Worm (Caenorhabditis elegans): ENCODE measurements around the gene F44B9.8.

The F44B9.8 gene

DNA sequence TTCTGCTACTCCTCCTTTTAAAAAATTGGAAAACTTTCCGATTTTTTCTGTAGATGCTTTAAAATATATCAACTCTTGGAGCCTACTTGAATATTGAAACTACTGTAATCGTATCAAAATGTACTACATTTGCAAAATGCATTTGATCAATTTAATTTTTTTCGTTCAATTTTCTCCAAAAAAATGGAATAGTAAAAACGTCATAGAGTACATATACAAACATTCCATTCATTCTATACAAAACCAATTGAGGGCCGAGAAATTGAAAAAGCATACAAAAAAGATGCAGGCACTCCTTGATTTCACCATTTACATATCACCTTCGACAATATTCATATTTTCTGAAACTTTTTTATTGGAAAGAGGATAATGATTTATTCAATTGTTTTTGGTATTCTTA is 25.4 kb downstream of the F44B9.8 start, which contains the start of gene C06G4.6:
Gene C06G4.6, plus strand, starts transcription at position 301 of the 400 bp plus-strand sequence.
- TF ChIP-seq fkh-2 (tag; optimal IDR thresholded peaks at IDR 0.05): no peak
- TF ChIP-seq nhr-77 (tag; optimal IDR thresholded peaks at IDR 0.05): no peak
- TF ChIP-seq nhr-28 (tag; optimal IDR thresholded peaks at IDR 0.05): no peak
- TF ChIP-seq mml-1 (tag; optimal IDR thresholded peaks at IDR 0.05): no peak
- TF ChIP-seq egl-27 (tag; optimal IDR thresholded peaks at IDR 0.05): no peak
- no peak for TF ChIP-seq snpc-4 (tag; optimal IDR thresholded peaks at IDR 0.05)
- no peak for TF ChIP-seq ZK546.5 (tag; optimal IDR thresholded peaks at IDR 0.05)
- TF ChIP-seq zag-1 (tag; optimal IDR thresholded peaks at IDR 0.05): no peak
- TF ChIP-seq egl-5 (tag; optimal IDR thresholded peaks at IDR 0.05): no peak
- no peak for TF ChIP-seq lsy-12 (tag; optimal IDR thresholded peaks at IDR 0.05)
- no peak for TF ChIP-seq lin-39 (tag; optimal IDR thresholded peaks at IDR 0.05)
- no peak for TF ChIP-seq ama-1 (optimal IDR thresholded peaks at IDR 0.05)
- TF ChIP-seq lin-15B (tag; optimal IDR thresholded peaks at IDR 0.05): no peak

DNA sequence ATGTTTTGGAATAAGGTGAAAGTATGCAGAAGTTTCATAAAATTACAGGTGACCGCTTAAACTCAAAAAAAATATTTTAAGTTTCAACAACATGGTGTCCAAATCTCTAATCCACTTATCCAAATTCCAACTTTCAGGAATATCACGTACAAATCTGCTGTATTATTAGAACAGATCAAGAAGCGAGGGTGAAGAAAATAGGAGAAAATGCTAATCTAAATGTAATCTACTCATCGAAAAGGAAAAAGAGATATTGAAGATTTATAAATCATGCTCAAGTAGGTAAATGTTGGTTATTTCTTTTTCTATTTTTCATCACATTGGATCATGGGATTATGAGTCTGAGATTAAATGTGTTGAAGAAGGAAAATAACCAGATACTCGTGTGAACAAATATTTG is 27.9 kb downstream of the F44B9.8 start:
- no peak for TF ChIP-seq nhr-43 (tag; optimal IDR thresholded peaks at IDR 0.05; ENCODE audit: poor library complexity, severe bottlenecking)
- TF ChIP-seq skn-1 (tag; optimal IDR thresholded peaks at IDR 0.05): no peak
- no peak for TF ChIP-seq ama-1 (optimal IDR thresholded peaks at IDR 0.05)
- TF ChIP-seq jun-1 (tag; optimal IDR thresholded peaks at IDR 0.05): no peak
- TF ChIP-seq zag-1 (tag; optimal IDR thresholded peaks at IDR 0.05): no peak
- no peak for TF ChIP-seq pha-4 (tag; optimal IDR thresholded peaks at IDR 0.05)
- no peak for TF ChIP-seq lin-39 (tag; optimal IDR thresholded peaks at IDR 0.05)
- no peak for TF ChIP-seq nhr-67 (tag; optimal IDR thresholded peaks at IDR 0.05)
- no peak for TF ChIP-seq nhr-76 (tag; optimal IDR thresholded peaks at IDR 0.05)
- TF ChIP-seq lin-15B (tag; optimal IDR thresholded peaks at IDR 0.05): no peak
- no peak for TF ChIP-seq nhr-12 (tag; optimal IDR thresholded peaks at IDR 0.05)
- TF ChIP-seq pqm-1 (tag; optimal IDR thresholded peaks at IDR 0.05): no peak
- no peak for TF ChIP-seq snpc-4 (tag; optimal IDR thresholded peaks at IDR 0.05)
- no peak for TF ChIP-seq tbx-2 (tag; optimal IDR thresholded peaks at IDR 0.05)
- no peak for TF ChIP-seq nhr-237 (tag; optimal IDR thresholded peaks at IDR 0.05)
- no peak for TF ChIP-seq elt-2 (tag; optimal IDR thresholded peaks at IDR 0.05)

DNA sequence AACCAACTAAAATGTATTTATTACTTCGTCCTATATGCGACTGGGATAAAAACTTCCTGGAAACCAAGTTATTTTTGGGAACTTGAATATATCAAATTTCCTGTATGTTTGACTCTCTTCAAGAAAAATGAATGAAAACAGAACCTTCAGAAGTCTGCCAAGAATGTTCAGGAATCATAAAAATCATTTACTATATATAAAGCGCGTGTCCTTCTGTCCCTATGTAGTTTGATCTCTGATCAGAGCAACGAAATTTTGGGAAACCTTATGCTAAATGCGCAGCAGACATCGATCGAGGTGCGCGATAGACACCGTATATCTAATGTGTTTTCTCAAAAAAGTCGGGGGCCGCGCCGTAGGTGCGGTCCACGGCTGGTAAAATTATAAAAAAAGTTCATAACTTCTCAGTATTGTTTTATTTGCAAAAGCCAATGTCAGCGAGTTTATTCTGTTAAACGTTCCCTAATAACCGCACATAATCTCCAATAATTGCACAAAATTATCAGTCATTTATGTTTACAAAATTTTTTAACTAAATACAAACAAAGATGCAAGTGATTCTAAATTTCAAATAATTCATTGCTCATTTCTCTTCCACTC is 31.9 kb downstream of the F44B9.8 start:
- TF ChIP-seq nhr-12 (tag; optimal IDR thresholded peaks at IDR 0.05) (no peak), egl-5 (tag; optimal IDR thresholded peaks at IDR 0.05) (no peak), hmg-11 (tag; optimal IDR thresholded peaks at IDR 0.05) (no peak)

DNA sequence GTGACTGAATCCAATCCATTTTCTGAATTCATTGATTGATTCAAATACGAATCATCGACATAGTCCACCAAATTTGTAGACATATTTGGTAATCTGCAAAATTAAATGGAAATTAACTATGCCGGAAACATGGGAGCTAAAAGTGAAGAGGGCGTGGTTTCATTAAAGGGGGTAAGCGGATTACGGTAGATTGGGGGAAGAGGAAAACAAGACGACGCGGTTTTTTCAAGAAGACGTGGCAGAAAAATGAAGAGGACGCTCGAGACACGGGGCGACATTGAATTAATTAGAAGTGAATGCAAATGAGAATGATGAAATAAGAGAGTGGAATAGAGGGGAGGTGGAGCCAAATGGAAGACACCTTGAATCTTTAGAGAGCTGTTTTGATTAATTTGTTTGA is 33.1 kb downstream of the F44B9.8 start, which contains the start of gene npr-17:
Gene npr-17, minus strand, starts transcription at position 101 of the 400 bp plus-strand sequence.
- TF ChIP-seq mdl-1 (tag; optimal IDR thresholded peaks at IDR 0.05) (no peak), ceh-28 (tag; optimal IDR thresholded peaks at IDR 0.05) (no peak), R02D3.7 (tag; optimal IDR thresholded peaks at IDR 0.05) (no peak), pha-4 (tag; optimal IDR thresholded peaks at IDR 0.05) (no peak), nhr-23 (tag; optimal IDR thresholded peaks at IDR 0.05) (no peak), unc-39 (tag; optimal IDR thresholded peaks at IDR 0.05) (no peak), nhr-67 (tag; optimal IDR thresholded peaks at IDR 0.05) (no peak), ztf-11 (tag; optimal IDR thresholded peaks at IDR 0.05) (no peak), zag-1 (tag; optimal IDR thresholded peaks at IDR 0.05) (no peak), sea-2 (GFP tag; optimal IDR thresholded peaks at IDR 0.05) (no peak), nhr-12 (tag; optimal IDR thresholded peaks at IDR 0.05) (no peak), lin-39 (tag; optimal IDR thresholded peaks at IDR 0.05) (no peak), nfya-1 (tag; optimal IDR thresholded peaks at IDR 0.05; ENCODE audit: insufficient read depth) (no peak), elt-1 (tag; optimal IDR thresholded peaks at IDR 0.05) (no peak), lsy-12 (tag; optimal IDR thresholded peaks at IDR 0.05) (no peak), tbx-2 (tag; optimal IDR thresholded peaks at IDR 0.05) (no peak), nhr-43 (tag; optimal IDR thresholded peaks at IDR 0.05; ENCODE audit: poor library complexity, severe bottlenecking) (no peak), pqm-1 (tag; optimal IDR thresholded peaks at IDR 0.05) (no peak), ztf-4 (tag; optimal IDR thresholded peaks at IDR 0.05) (no peak), fkh-10 (GFP tag; optimal IDR thresholded peaks at IDR 0.05) (no peak)
